Fruit fly (Drosophila melanogaster): ENCODE results near the gene CG9886.
A peak's percentile ranks its signal among the peaks of the same experiment; 100 is the strongest.

Gene CG9886

DNA sequence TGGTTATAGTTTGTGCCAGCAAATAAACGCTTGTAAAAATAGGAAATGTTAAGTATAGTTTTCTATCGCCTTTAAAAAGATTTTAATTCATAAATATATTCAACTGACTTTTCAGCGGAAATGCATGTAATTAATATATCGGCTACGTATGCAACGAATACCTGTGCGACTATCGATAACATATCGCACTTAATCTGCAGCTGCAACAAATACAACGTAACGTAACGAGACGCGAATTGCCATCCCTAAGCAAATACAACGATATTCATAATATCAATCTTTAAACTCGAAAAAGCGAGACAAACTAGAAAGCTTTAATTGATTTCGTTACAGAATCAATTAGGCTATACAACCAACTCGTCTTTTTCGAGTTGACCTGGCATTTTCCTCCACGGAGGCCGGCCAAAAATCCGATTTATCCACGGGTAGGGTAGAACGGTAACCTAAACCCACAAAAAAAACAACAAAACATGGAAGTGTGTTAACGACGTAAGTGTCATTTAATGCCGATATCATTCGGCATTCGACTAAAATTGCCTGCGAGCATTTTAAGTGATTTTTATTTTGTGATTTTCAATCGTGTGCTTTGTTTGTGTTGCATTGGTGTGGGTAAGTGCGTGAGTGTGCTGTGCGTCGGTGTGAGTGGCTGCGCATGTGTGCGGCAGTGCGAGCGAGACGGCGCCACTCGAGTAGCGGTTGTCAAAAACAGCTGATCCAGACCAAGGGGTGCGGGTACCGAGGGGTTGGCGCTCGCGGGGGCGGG is 44.8 kb upstream of the CG9886 start, which contains the start of gene Atxn7:
Gene Atxn7, plus strand, starts transcription at position 187 of the 763 bp plus-strand sequence.
- TF ChIP-seq pan (optimal IDR thresholded peaks at IDR 0.05): no peak
- TF ChIP-seq CrebA (GFP tag; optimal IDR thresholded peaks at IDR 0.05; ENCODE audit: borderline replicate concordance): no peak
- no peak for TF ChIP-seq Mio (GFP tag; optimal IDR thresholded peaks at IDR 0.05)
- TF ChIP-seq fru (GFP tag; optimal IDR thresholded peaks at IDR 0.05): peak; percentile 77
- peak; percentile 66 for TF ChIP-seq h (GFP tag; optimal IDR thresholded peaks at IDR 0.05)
- TF ChIP-seq GATAd (GFP tag; optimal IDR thresholded peaks at IDR 0.05): no peak
- TF ChIP-seq woc (GFP tag; optimal IDR thresholded peaks at IDR 0.05): peak; percentile 20
- no peak for TF ChIP-seq Rel (GFP tag; optimal IDR thresholded peaks at IDR 0.05)
- peak; percentile 63 for TF ChIP-seq Rel (tag; optimal IDR thresholded peaks at IDR 0.05)
- TF ChIP-seq OdsH (GFP tag; optimal IDR thresholded peaks at IDR 0.05): peak; percentile 35
- peak; percentile 46 for TF ChIP-seq Abd-B (GFP tag; optimal IDR thresholded peaks at IDR 0.05)
- peak; percentile 81 for TF ChIP-seq rgr (GFP tag; optimal IDR thresholded peaks at IDR 0.05)
- TF ChIP-seq Hr78 (GFP tag; optimal IDR thresholded peaks at IDR 0.05): no peak
- peak; percentile 44 for TF ChIP-seq HLH106 (tag; optimal IDR thresholded peaks at IDR 0.05)
- peak; percentile 32 for TF ChIP-seq Myc (optimal IDR thresholded peaks at IDR 0.05)
- peak; percentile 75 for TF ChIP-seq dmrt93B (GFP tag; optimal IDR thresholded peaks at IDR 0.05)
- TF ChIP-seq usp (GFP tag; optimal IDR thresholded peaks at IDR 0.05): no peak
- peak; percentile 65 for TF ChIP-seq Hnf4 (GFP tag; optimal IDR thresholded peaks at IDR 0.05)
- TF ChIP-seq foxo (GFP tag; optimal IDR thresholded peaks at IDR 0.05): peak; percentile 37 to 42
- peak; percentile 63 for TF ChIP-seq Jra (GFP tag; optimal IDR thresholded peaks at IDR 0.05)
- TF ChIP-seq Dfd (GFP tag; optimal IDR thresholded peaks at IDR 0.05): no peak
- TF ChIP-seq psq (GFP tag; optimal IDR thresholded peaks at IDR 0.05): peak; percentile 30
- TF ChIP-seq jim (GFP tag; optimal IDR thresholded peaks at IDR 0.05): no peak
- peak; percentile 59 for TF ChIP-seq sage (GFP tag; optimal IDR thresholded peaks at IDR 0.05)
- TF ChIP-seq dsf (GFP tag; optimal IDR thresholded peaks at IDR 0.05; ENCODE audit: borderline replicate concordance): peak; percentile 32
- TF ChIP-seq Vsx2 (GFP tag; optimal IDR thresholded peaks at IDR 0.05; ENCODE audit: partially characterized antibody): no peak
- peak; percentile 80 for TF ChIP-seq Sp1 (GFP tag; optimal IDR thresholded peaks at IDR 0.05)
- peak; percentile 69 for TF ChIP-seq Hr83 (GFP tag; optimal IDR thresholded peaks at IDR 0.05; ENCODE audit: poor library complexity, severe bottlenecking)
- TF ChIP-seq sv (GFP tag; optimal IDR thresholded peaks at IDR 0.05): peak; percentile 13
- peak; percentile 89 for TF ChIP-seq N (GFP tag; optimal IDR thresholded peaks at IDR 0.05)
- peak; percentile 45 for TF ChIP-seq ey (GFP tag; optimal IDR thresholded peaks at IDR 0.05)
- TF ChIP-seq CG9705 (GFP tag; optimal IDR thresholded peaks at IDR 0.05): peak; percentile 82
- TF ChIP-seq CG32264 (GFP tag; optimal IDR thresholded peaks at IDR 0.05): peak; percentile 42
- TF ChIP-seq Dif (GFP tag; optimal IDR thresholded peaks at IDR 0.05; ENCODE audit: partially characterized antibody): peak; percentile 17
- peak; percentile 69 for TF ChIP-seq br (GFP tag; optimal IDR thresholded peaks at IDR 0.05)

DNA sequence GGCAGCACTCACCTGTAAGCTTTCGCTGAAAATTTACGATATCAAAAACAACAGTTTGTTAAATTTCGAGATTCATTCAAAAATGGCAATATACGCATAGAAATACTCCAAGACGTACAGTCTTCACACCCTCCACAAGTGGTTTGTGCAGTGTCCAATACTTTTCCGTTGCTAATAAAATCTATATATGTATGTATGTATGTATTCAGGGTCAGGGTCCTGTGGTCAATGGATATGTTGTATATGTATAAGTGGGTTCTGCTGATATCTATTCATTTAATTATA is 44.3 kb upstream of the CG9886 start:
- TF ChIP-seq CG9705 (GFP tag; optimal IDR thresholded peaks at IDR 0.05): no peak
- no peak for TF ChIP-seq psq (GFP tag; optimal IDR thresholded peaks at IDR 0.05)
- TF ChIP-seq foxo (GFP tag; optimal IDR thresholded peaks at IDR 0.05): no peak
- TF ChIP-seq Vsx2 (GFP tag; optimal IDR thresholded peaks at IDR 0.05; ENCODE audit: partially characterized antibody): no peak
- TF ChIP-seq lola (GFP tag; optimal IDR thresholded peaks at IDR 0.05): no peak
- TF ChIP-seq tai (GFP tag; optimal IDR thresholded peaks at IDR 0.05): no peak
- no peak for TF ChIP-seq GATAd (GFP tag; optimal IDR thresholded peaks at IDR 0.05)
- no peak for TF ChIP-seq Hr78 (GFP tag; optimal IDR thresholded peaks at IDR 0.05)
- TF ChIP-seq HLH106 (tag; optimal IDR thresholded peaks at IDR 0.05): no peak

DNA sequence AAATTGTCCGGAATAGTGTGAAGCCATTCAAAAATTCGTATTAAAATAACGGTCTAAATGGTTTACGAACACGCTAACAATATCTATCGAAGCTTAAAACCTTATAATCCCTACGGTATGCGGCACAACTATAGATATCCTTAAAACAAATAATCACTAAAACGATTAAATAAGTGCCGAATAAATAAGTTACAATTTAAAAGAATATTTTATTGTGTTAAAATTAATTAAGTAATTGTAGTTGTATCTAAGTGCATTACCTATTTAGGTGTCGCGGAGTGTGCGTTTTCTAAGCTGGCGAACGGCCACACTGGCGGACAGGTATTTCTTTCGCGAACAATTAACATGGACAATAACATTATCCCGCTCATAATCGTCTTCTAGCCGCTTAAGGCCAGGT is 39.8 kb upstream of the CG9886 start, which contains the start of gene Eogt:
Gene Eogt, plus strand, starts transcription at position 293 of the 400 bp plus-strand sequence.
- TF ChIP-seq h (GFP tag; optimal IDR thresholded peaks at IDR 0.05): peak; percentile 89
- peak; percentile 85 for TF ChIP-seq ey (GFP tag; optimal IDR thresholded peaks at IDR 0.05)
- TF ChIP-seq Hr78 (GFP tag; optimal IDR thresholded peaks at IDR 0.05): no peak
- peak; percentile 92 for TF ChIP-seq dmrt93B (GFP tag; optimal IDR thresholded peaks at IDR 0.05)
- no peak for TF ChIP-seq Jra (GFP tag; optimal IDR thresholded peaks at IDR 0.05)
- TF ChIP-seq Mio (GFP tag; optimal IDR thresholded peaks at IDR 0.05): peak; percentile 32
- no peak for TF ChIP-seq sage (GFP tag; optimal IDR thresholded peaks at IDR 0.05)
- no peak for TF ChIP-seq N (GFP tag; optimal IDR thresholded peaks at IDR 0.05)
- TF ChIP-seq Hnf4 (GFP tag; optimal IDR thresholded peaks at IDR 0.05): no peak
- peak; percentile 21 for TF ChIP-seq Myc (optimal IDR thresholded peaks at IDR 0.05)
- TF ChIP-seq lola (GFP tag; optimal IDR thresholded peaks at IDR 0.05): no peak
- TF ChIP-seq Vsx2 (GFP tag; optimal IDR thresholded peaks at IDR 0.05; ENCODE audit: partially characterized antibody): no peak
- TF ChIP-seq fru (GFP tag; optimal IDR thresholded peaks at IDR 0.05): peak; percentile 85
- peak; percentile 2 for TF ChIP-seq Hr83 (GFP tag; optimal IDR thresholded peaks at IDR 0.05; ENCODE audit: poor library complexity, severe bottlenecking)
- TF ChIP-seq sv (GFP tag; optimal IDR thresholded peaks at IDR 0.05): peak; percentile 85
- TF ChIP-seq HLH106 (tag; optimal IDR thresholded peaks at IDR 0.05): peak; percentile 97
- no peak for TF ChIP-seq pan (optimal IDR thresholded peaks at IDR 0.05)
- TF ChIP-seq CrebA (GFP tag; optimal IDR thresholded peaks at IDR 0.05; ENCODE audit: borderline replicate concordance): no peak
- peak; percentile 87 for TF ChIP-seq woc (GFP tag; optimal IDR thresholded peaks at IDR 0.05)
- TF ChIP-seq Rel (GFP tag; optimal IDR thresholded peaks at IDR 0.05): no peak
- TF ChIP-seq Rel (tag; optimal IDR thresholded peaks at IDR 0.05): peak; percentile 76
- peak; percentile 95 for TF ChIP-seq Sp1 (GFP tag; optimal IDR thresholded peaks at IDR 0.05)
- peak; percentile 80 for TF ChIP-seq psq (GFP tag; optimal IDR thresholded peaks at IDR 0.05)
- TF ChIP-seq Abd-B (GFP tag; optimal IDR thresholded peaks at IDR 0.05): no peak
- no peak for TF ChIP-seq dl (GFP tag; optimal IDR thresholded peaks at IDR 0.05; ENCODE audit: insufficient read depth in 1 of 2, partially characterized antibody in 2 of 2)
- TF ChIP-seq CG32264 (GFP tag; optimal IDR thresholded peaks at IDR 0.05): peak; percentile 18
- peak; percentile 91 for TF ChIP-seq rgr (GFP tag; optimal IDR thresholded peaks at IDR 0.05)
- TF ChIP-seq OdsH (GFP tag; optimal IDR thresholded peaks at IDR 0.05): peak; percentile 86
- TF ChIP-seq dsf (GFP tag; optimal IDR thresholded peaks at IDR 0.05; ENCODE audit: borderline replicate concordance): peak; percentile 67
- peak; percentile 81 for TF ChIP-seq br (GFP tag; optimal IDR thresholded peaks at IDR 0.05)
- TF ChIP-seq brk (GFP tag; optimal IDR thresholded peaks at IDR 0.05): no peak
- peak in 1 of 2 experiments; percentile 94 for TF ChIP-seq foxo (GFP tag; optimal IDR thresholded peaks at IDR 0.05)
- no peak for TF ChIP-seq Dif (GFP tag; optimal IDR thresholded peaks at IDR 0.05; ENCODE audit: partially characterized antibody)
- no peak for TF ChIP-seq Dfd (GFP tag; optimal IDR thresholded peaks at IDR 0.05)
- TF ChIP-seq CG9705 (GFP tag; optimal IDR thresholded peaks at IDR 0.05): peak; percentile 91

Data from whole organism, wandering third instar larva.